Worm (Caenorhabditis elegans) whole organism, young adult: ENCODE measurements around the gene T11G6.3.

Experiments
- F37B4.10 ChIP-seq: fragments of 200-800 bp; sonication (Bioruptor generic); IDR thresholded peaks from 2 replicates; pipeline ENCODE4 v1.3.6; 2022; ENCODE audit warnings: missing genetic modification characterization, missing compliant biosample characterization
- F49E8.2 ChIP-seq: sonication (generic microtip); optimal IDR thresholded peaks from 3 replicates; lab custom pipeline; 2017; ENCODE audit warnings: missing genetic modification characterization, mild to moderate bottlenecking, missing compliant biosample characterization, antibody characterized with exemption, moderate library complexity; ENCODE audit not compliant: insufficient read depth
- Y53F4B.3 ChIP-seq: fragments of 200-800 bp; sonication (Bioruptor generic); IDR thresholded peaks from 2 replicates; pipeline ENCODE4 v1.3.6; 2022; ENCODE audit warnings: missing genetic modification reagents, missing genetic modification characterization, missing compliant biosample characterization
- Y67H2A.10 ChIP-seq: fragments of 200-800 bp; sonication (Bioruptor generic); conservative IDR thresholded peaks from 2 replicates; pipeline ENCODE4 v1.3.6; 2022; ENCODE audit warnings: missing genetic modification reagents, missing genetic modification characterization, missing compliant biosample characterization
- ama-1 ChIP-seq, 3 experiments: fragments of 150-350 bp in 1 of 3; sonication (generic microtip) in 2 of 3; optimal IDR thresholded peaks; 2 replicates each; lab custom pipeline; 2014 to 2018; ENCODE audit warnings: missing biosample characterization in 2 of 3, missing genetic modification characterization in 2 of 3, missing genetic modification reagents in 2 of 3
- aptf-3 ChIP-seq: fragments of 200-800 bp; sonication (Bioruptor generic); IDR thresholded peaks from 2 replicates; pipeline ENCODE4 v1.3.6; 2022; ENCODE audit warnings: missing genetic modification characterization, missing compliant biosample characterization
- ceh-91 ChIP-seq: fragments of 200-800 bp; sonication (Bioruptor generic); IDR thresholded peaks from 2 replicates; pipeline ENCODE4 v1.3.6; 2022; ENCODE audit warnings: missing genetic modification reagents, missing genetic modification characterization, missing compliant biosample characterization
- die-1 ChIP-seq: sonication (generic microtip); optimal IDR thresholded peaks from 2 replicates; lab custom pipeline; 2016; ENCODE audit warnings: missing genotype, mild to moderate bottlenecking, missing genetic modification characterization, missing compliant biosample characterization
- efl-1 ChIP-seq: fragments of 150-350 bp; optimal IDR thresholded peaks from 2 replicates; lab custom pipeline; 2014; ENCODE audit warnings: missing biosample characterization, missing genetic modification reagents, missing genetic modification characterization
- lir-1 ChIP-seq: fragments of 200-800 bp; sonication (Bioruptor generic); conservative IDR thresholded peaks from 2 replicates; pipeline ENCODE4 v1.3.6; 2022; ENCODE audit warnings: missing genetic modification reagents, missing genetic modification characterization, missing compliant biosample characterization
- madf-10 ChIP-seq: sonication (generic microtip); optimal IDR thresholded peaks from 2 replicates; lab custom pipeline; 2016; ENCODE audit warnings: mild to moderate bottlenecking, missing genetic modification characterization, missing compliant biosample characterization
- nfyb-1 ChIP-seq: fragments of 200-800 bp; sonication (Bioruptor generic); IDR thresholded peaks from 2 replicates; pipeline ENCODE4 v1.3.6; 2022; ENCODE audit warnings: missing genetic modification reagents, missing genetic modification characterization, missing compliant biosample characterization
- snpc-4 ChIP-seq, 5 experiments: fragments of 150-350 bp in 1 of 5; sonication (generic microtip) in 4 of 5; optimal IDR thresholded peaks; 2 replicates each; lab custom pipeline; 2014 to 2018; ENCODE audit warnings: missing genetic modification characterization in 5 of 5, missing biosample characterization in 3 of 5, antibody characterized with exemption in 2 of 5, mild to moderate bottlenecking in 2 of 5, missing compliant biosample characterization in 2 of 5, missing genotype in 2 of 5, moderate library complexity in 2 of 5, missing genetic modification reagents in 1 of 5

DNA sequence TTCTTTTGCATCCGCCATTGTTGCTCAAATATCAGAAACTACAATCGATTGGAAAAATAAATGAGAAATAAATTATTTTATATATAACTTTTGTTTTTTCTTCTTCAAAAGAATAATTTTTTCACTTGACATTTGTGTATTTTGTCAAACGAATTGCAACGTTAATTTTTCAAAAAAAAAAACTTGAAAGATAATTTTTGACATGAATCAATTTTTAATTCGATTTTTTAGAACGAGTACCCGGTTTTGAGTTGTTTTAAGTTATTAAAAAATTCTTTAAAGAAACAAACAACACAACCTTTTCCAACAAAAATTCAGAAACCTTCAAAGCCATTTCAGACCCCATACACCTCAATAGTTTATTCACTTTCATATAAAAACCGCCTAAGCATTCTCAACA lies 29.2 kb upstream of the T11G6.3 start, which contains the start of gene F13E9.5:
- TF ChIP-seq lir-1 (GFP tag; lab: Robert Waterston, UW): no peak
- TF ChIP-seq nfyb-1 (GFP tag; lab: Robert Waterston, UW): no peak
- TF ChIP-seq aptf-3 (GFP tag; lab: Robert Waterston, UW): no peak
- no peak for TF ChIP-seq ama-1 (optimal IDR thresholded peaks at IDR 0.05; lab: Kevin White, UChicago)
- TF ChIP-seq ama-1 (GFP tag; optimal IDR thresholded peaks at IDR 0.05; lab: Kevin White, UChicago): no peak
- TF ChIP-seq Y67H2A.10 (GFP tag; lab: Robert Waterston, UW): no peak
- no peak for TF ChIP-seq ceh-91
- TF ChIP-seq snpc-4 (GFP tag; optimal IDR thresholded peaks at IDR 0.05; lab: Kevin White, UChicago): no peak
- TF ChIP-seq snpc-4 (tag; optimal IDR thresholded peaks at IDR 0.05; lab: Kevin White, UChicago): no peak
- no peak for TF ChIP-seq F37B4.10 (GFP tag; lab: Robert Waterston, UW)
- TF ChIP-seq F49E8.2: no peak
- no peak for TF ChIP-seq madf-10
- no peak for TF ChIP-seq die-1 (tag; lab: Kevin White, UChicago)
- TF ChIP-seq efl-1 (GFP tag; lab: Kevin White, UChicago): no peak
- no peak for TF ChIP-seq Y53F4B.3 (GFP tag; lab: Robert Waterston, UW)
